Fruit fly (Drosophila melanogaster): ENCODE data around the gene Ccp84Ag.

Ccp84Ag gene

DNA sequence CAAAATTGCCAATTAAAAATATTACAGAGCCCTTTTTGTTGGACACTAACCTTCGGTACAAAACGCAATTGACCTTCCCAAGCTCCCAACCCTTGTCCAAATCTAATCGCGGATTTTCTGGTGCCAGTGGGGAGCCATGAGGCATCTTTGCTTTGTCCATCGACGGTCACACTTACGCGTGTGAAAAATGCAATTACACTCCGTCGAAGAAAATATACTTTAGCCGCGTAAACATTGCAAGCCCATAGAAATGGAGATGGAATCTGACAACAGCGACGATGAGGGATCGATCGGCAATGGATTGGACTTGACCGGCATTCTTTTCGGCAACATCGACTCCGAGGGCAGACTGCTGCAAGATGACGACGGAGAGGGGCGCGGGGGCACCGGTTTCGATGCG lies 39.8 kb upstream of the Ccp84Ag start, which contains the start of gene Taf1 (continued):
- TF ChIP-seq CG2875 (GFP tag; optimal IDR thresholded peaks at IDR 0.05), result no peak
- TF ChIP-seq CrebB (tag; optimal IDR thresholded peaks at IDR 0.05), result no peak
- TF ChIP-seq Side (GFP tag; optimal IDR thresholded peaks at IDR 0.05), result no peak
- no peak for TF ChIP-seq pnt (GFP tag; optimal IDR thresholded peaks at IDR 0.05)
- TF ChIP-seq Dp (GFP tag; optimal IDR thresholded peaks at IDR 0.05), result peak; percentile 41
- no peak for TF ChIP-seq pros (GFP tag; optimal IDR thresholded peaks at IDR 0.05)
- no peak for TF ChIP-seq CG18619 (GFP tag; optimal IDR thresholded peaks at IDR 0.05)
- peak in 1 of 3 experiments; percentile 27 for TF ChIP-seq Stat92E (GFP tag; optimal IDR thresholded peaks at IDR 0.05)
- TF ChIP-seq wdn (GFP tag; IDR thresholded peaks at IDR 0.05), result no peak
- no peak for TF ChIP-seq H15 (GFP tag; IDR thresholded peaks at IDR 0.05)
- TF ChIP-seq Dbx (GFP tag; IDR thresholded peaks at IDR 0.05), result no peak
- no peak for TF ChIP-seq Lpt (GFP tag; optimal IDR thresholded peaks at IDR 0.05)
- TF ChIP-seq Fer2 (tag; optimal IDR thresholded peaks at IDR 0.05), result no peak
- TF ChIP-seq CkIIα-i1 (GFP tag; IDR thresholded peaks at IDR 0.05), result no peak
- TF ChIP-seq ttk (GFP tag; IDR thresholded peaks at IDR 0.05), result no peak
- TF ChIP-seq Trl (optimal IDR thresholded peaks at IDR 0.05), result no peak
- TF ChIP-seq Trl (GFP tag; optimal IDR thresholded peaks at IDR 0.05), result no peak
- no peak for TF ChIP-seq CG13894 (tag; optimal IDR thresholded peaks at IDR 0.05)
- no peak for TF ChIP-seq Hr78 (GFP tag; optimal IDR thresholded peaks at IDR 0.05)
- TF ChIP-seq Max (GFP tag; optimal IDR thresholded peaks at IDR 0.05), result peak; percentile 5
- TF ChIP-seq zen2 (GFP tag; IDR thresholded peaks at IDR 0.05; ENCODE audit: partially characterized antibody), result no peak
- TF ChIP-seq tx (GFP tag; optimal IDR thresholded peaks at IDR 0.05), result no peak
- TF ChIP-seq CG5180 (GFP tag; optimal IDR thresholded peaks at IDR 0.05), result no peak
- no peak for TF ChIP-seq nerfin-1 (tag; optimal IDR thresholded peaks at IDR 0.05)
- TF ChIP-seq Xrp1 (GFP tag; IDR thresholded peaks at IDR 0.05), result no peak
- TF ChIP-seq ken (GFP tag; IDR thresholded peaks at IDR 0.05), result no peak
- no peak for TF ChIP-seq CG8359 (GFP tag; optimal IDR thresholded peaks at IDR 0.05; ENCODE audit: borderline replicate concordance)
- no peak for TF ChIP-seq CG8765 (GFP tag; IDR thresholded peaks at IDR 0.05)
- TF ChIP-seq Elba2 (GFP tag; optimal IDR thresholded peaks at IDR 0.05), result no peak
- TF ChIP-seq CG4820 (GFP tag; optimal IDR thresholded peaks at IDR 0.05), result no peak
- TF ChIP-seq slp2 (GFP tag; optimal IDR thresholded peaks at IDR 0.05), result no peak
- no peak for TF ChIP-seq gro (GFP tag; optimal IDR thresholded peaks at IDR 0.05)
- TF ChIP-seq ash1 (GFP tag; optimal IDR thresholded peaks at IDR 0.05), result no peak
- TF ChIP-seq fd64A (GFP tag; optimal IDR thresholded peaks at IDR 0.05), result no peak
- TF ChIP-seq cwo (GFP tag; optimal IDR thresholded peaks at IDR 0.05), result no peak
- no peak for TF ChIP-seq luna (GFP tag; optimal IDR thresholded peaks at IDR 0.05)
- no peak for TF ChIP-seq CG14860 (GFP tag; IDR thresholded peaks at IDR 0.05; ENCODE audit: partially characterized antibody)
- TF ChIP-seq en (GFP tag; optimal IDR thresholded peaks at IDR 0.05), result no peak
- TF ChIP-seq Kr (GFP tag; optimal IDR thresholded peaks at IDR 0.05), result no peak
- no peak for TF ChIP-seq Meics (GFP tag; optimal IDR thresholded peaks at IDR 0.05)
- no peak; the same call in 2 of the 3 replicates for TF ChIP-seq CG7357 (GFP tag; IDR thresholded peaks at IDR 0.05)
- TF ChIP-seq stwl (tag; optimal IDR thresholded peaks at IDR 0.05), result peak; percentile 67
- TF ChIP-seq CG13424 (tag; optimal IDR thresholded peaks at IDR 0.05), result no peak
- no peak for TF ChIP-seq Drgx (GFP tag; IDR thresholded peaks at IDR 0.05)
- TF ChIP-seq CG12659 (GFP tag; optimal IDR thresholded peaks at IDR 0.05), result peak; percentile 73
- no peak for TF ChIP-seq Usf (GFP tag; optimal IDR thresholded peaks at IDR 0.05)
- TF ChIP-seq ATbp (GFP tag; optimal IDR thresholded peaks at IDR 0.05), result no peak
- no peak for TF ChIP-seq run (tag; optimal IDR thresholded peaks at IDR 0.05)
- TF ChIP-seq Ravus (GFP tag; IDR thresholded peaks at IDR 0.05), result no peak
- no peak for TF ChIP-seq tna (GFP tag; IDR thresholded peaks at IDR 0.05; ENCODE audit: partially characterized antibody)
- TF ChIP-seq caup (GFP tag; optimal IDR thresholded peaks at IDR 0.05; ENCODE audit: severe bottlenecking), result no peak

Data from whole organism, embryonic.